Fruit fly (Drosophila melanogaster) whole organism, embryonic: ENCODE data around the gene Lcp65Ae.
A peak's percentile ranks its signal among the peaks of the same experiment; 100 is the strongest.

Source experiments
- ATbp ChIP-seq: fragments of 200-800 bp; sonication (Bioruptor generic); optimal IDR thresholded peaks from 2 replicates; lab custom pipeline; 2017; ENCODE audit warnings: missing biosample characterization, mild to moderate bottlenecking, missing genetic modification characterization, missing genetic modification reagents
- Atf3 ChIP-seq: fragments of 200-800 bp; sonication (Bioruptor generic); optimal IDR thresholded peaks from 3 replicates; lab custom pipeline; 2016; ENCODE audit warnings: missing biosample characterization, missing genetic modification characterization
- Atf6 ChIP-seq: fragments of 200-800 bp; sonication (Bioruptor generic); IDR thresholded peaks from 2 replicates; pipeline ENCODE4 v1.3.6; 2022; ENCODE audit warnings: missing biosample characterization, missing genetic modification characterization
- CG10321 ChIP-seq: fragments of 200-800 bp; sonication (Bioruptor generic); IDR thresholded peaks from 2 replicates; pipeline ENCODE4 v1.3.6; 2022; ENCODE audit warnings: missing biosample characterization, missing genetic modification characterization
- CG10366 ChIP-seq: fragments of 200-800 bp; sonication (Bioruptor generic); IDR thresholded peaks from 2 replicates; pipeline ENCODE4 v1.3.6; 2022; ENCODE audit warnings: missing biosample characterization, missing genetic modification characterization
- CG11247 ChIP-seq: fragments of 200-800 bp; sonication (Bioruptor generic); IDR thresholded peaks from 2 replicates; pipeline ENCODE4 v1.3.6; 2022; ENCODE audit warnings: missing biosample characterization, missing genetic modification characterization
- CG11723 ChIP-seq: fragments of 200-800 bp; sonication (Bioruptor generic); optimal IDR thresholded peaks from 2 replicates; lab custom pipeline; 2017; ENCODE audit warnings: missing biosample characterization, mild to moderate bottlenecking, missing genetic modification characterization
- CG14667 ChIP-seq: fragments of 200-800 bp; sonication (Bioruptor generic); IDR thresholded peaks from 2 replicates; pipeline ENCODE4 v1.3.6; 2022; ENCODE audit warnings: missing biosample characterization, missing genetic modification characterization
- CG14965 ChIP-seq: fragments of 200-800 bp; sonication (Bioruptor generic); optimal IDR thresholded peaks from 2 replicates; lab custom pipeline; 2016; ENCODE audit warnings: missing biosample characterization, missing genetic modification characterization, borderline replicate concordance
- CG15269 ChIP-seq: fragments of 200-800 bp; sonication (Bioruptor generic); optimal IDR thresholded peaks from 2 replicates; lab custom pipeline; 2018; ENCODE audit warnings: missing biosample characterization, mild to moderate bottlenecking, missing genetic modification characterization, moderate library complexity
- CG15479 ChIP-seq: fragments of 200-800 bp; sonication (Bioruptor generic); optimal IDR thresholded peaks from 3 replicates; lab custom pipeline; 2019; ENCODE audit warnings: missing biosample characterization, mild to moderate bottlenecking, missing genetic modification characterization, moderate library complexity
- CG18262 ChIP-seq: fragments of 200-800 bp; optimal IDR thresholded peaks from 3 replicates; lab custom pipeline; 2019; ENCODE audit warnings: missing biosample characterization, mild to moderate bottlenecking, missing genetic modification characterization, moderate library complexity
- CG18476 ChIP-seq: fragments of 200-800 bp; sonication (Bioruptor generic); optimal IDR thresholded peaks from 2 replicates; lab custom pipeline; 2016; ENCODE audit warnings: missing biosample characterization, mild to moderate bottlenecking, missing genetic modification characterization
- CG30431 ChIP-seq: fragments of 200-800 bp; sonication (Bioruptor generic); optimal IDR thresholded peaks from 2 replicates; lab custom pipeline; 2017; ENCODE audit warnings: missing biosample characterization, missing genetic modification characterization
- CG34224 ChIP-seq: fragments of 200-800 bp; sonication (Bioruptor generic); IDR thresholded peaks from 3 replicates; pipeline ENCODE4 v1.3.6; 2022; ENCODE audit warnings: missing biosample characterization, missing genetic modification characterization; ENCODE audit not compliant: partially characterized antibody
- CG4360 ChIP-seq: fragments of 200-800 bp; sonication (Bioruptor generic); IDR thresholded peaks from 2 replicates; pipeline ENCODE4 v1.3.6; 2022; ENCODE audit warnings: missing biosample characterization, missing genetic modification characterization
- CG43689 ChIP-seq: fragments of 200-800 bp; sonication (Bioruptor generic); IDR thresholded peaks from 2 replicates; pipeline ENCODE4 v1.3.6; 2022; ENCODE audit warnings: missing biosample characterization, missing genetic modification characterization
- CG4707 ChIP-seq: fragments of 200-800 bp; sonication (Bioruptor generic); optimal IDR thresholded peaks from 2 replicates; lab custom pipeline; 2018; ENCODE audit warnings: missing biosample characterization, mild to moderate bottlenecking, missing genetic modification characterization, moderate library complexity
- CG5953 ChIP-seq: fragments of 200-800 bp; sonication (Bioruptor generic); IDR thresholded peaks from 2 replicates; pipeline ENCODE4 v1.3.6; 2022; ENCODE audit warnings: missing biosample characterization, missing genetic modification characterization
- CG8944 ChIP-seq: fragments of 200-800 bp; sonication (Bioruptor generic); optimal IDR thresholded peaks from 3 replicates; lab custom pipeline; 2016; ENCODE audit warnings: missing biosample characterization, missing genetic modification characterization
- CG9817 ChIP-seq: fragments of 200-800 bp; sonication (Bioruptor generic); optimal IDR thresholded peaks from 2 replicates; lab custom pipeline; 2018; ENCODE audit warnings: missing biosample characterization, mild to moderate bottlenecking, missing genetic modification characterization, moderate library complexity
- D19B ChIP-seq: fragments of 200-800 bp; sonication (Bioruptor generic); optimal IDR thresholded peaks from 2 replicates; lab custom pipeline; 2017; ENCODE audit warnings: missing biosample characterization, mild to moderate bottlenecking, missing genetic modification characterization
- Dad ChIP-seq: fragments of 200-800 bp; sonication (Bioruptor generic); optimal IDR thresholded peaks from 3 replicates; lab custom pipeline; 2016; ENCODE audit warnings: missing biosample characterization, missing genetic modification characterization
- Dp ChIP-seq: fragments of 200-800 bp; sonication (Bioruptor generic); optimal IDR thresholded peaks from 2 replicates; lab custom pipeline; 2018; ENCODE audit warnings: missing biosample characterization, mild to moderate bottlenecking, missing genetic modification characterization, moderate library complexity
- Drgx ChIP-seq: fragments of 200-800 bp; sonication (Bioruptor generic); IDR thresholded peaks from 2 replicates; pipeline ENCODE4 v1.3.6; 2022; ENCODE audit warnings: missing biosample characterization, missing genetic modification characterization
- ERR ChIP-seq: fragments of 200-800 bp; sonication (Bioruptor generic); optimal IDR thresholded peaks from 2 replicates; lab custom pipeline; 2016; ENCODE audit warnings: missing biosample characterization, missing genetic modification characterization
- Hey ChIP-seq: fragments of 200-800 bp; sonication (Bioruptor generic); optimal IDR thresholded peaks from 3 replicates; lab custom pipeline; 2018; ENCODE audit warnings: missing biosample characterization, mild to moderate bottlenecking, missing genetic modification characterization
- Hmx ChIP-seq: fragments of 200-800 bp; sonication (Bioruptor generic); optimal IDR thresholded peaks from 2 replicates; lab custom pipeline; 2016; ENCODE audit warnings: missing biosample characterization, missing genetic modification characterization
- Hsf ChIP-seq: fragments of 200-800 bp; sonication (Bioruptor generic); optimal IDR thresholded peaks from 3 replicates; lab custom pipeline; 2016; ENCODE audit warnings: missing biosample characterization, missing genetic modification characterization
- Mad ChIP-seq: fragments of 200-800 bp; sonication (Bioruptor generic); optimal IDR thresholded peaks from 2 replicates; lab custom pipeline; 2016; ENCODE audit warnings: missing biosample characterization, missing genetic modification characterization
- Meics ChIP-seq: fragments of 200-800 bp; sonication (Bioruptor generic); optimal IDR thresholded peaks from 2 replicates; lab custom pipeline; 2017; ENCODE audit warnings: missing biosample characterization, mild to moderate bottlenecking, missing genetic modification characterization
- TFAM ChIP-seq: fragments of 200-800 bp; sonication (Bioruptor generic); optimal IDR thresholded peaks from 2 replicates; lab custom pipeline; 2017; ENCODE audit warnings: missing biosample characterization, missing genetic modification characterization, inconsistent platforms
- ac ChIP-seq: fragments of 200-800 bp; sonication (Bioruptor generic); optimal IDR thresholded peaks from 3 replicates; lab custom pipeline; 2017; ENCODE audit warnings: missing biosample characterization, mild to moderate bottlenecking, missing genetic modification characterization
- bcd ChIP-seq: fragments of 200-800 bp; sonication (Bioruptor generic); optimal IDR thresholded peaks from 2 replicates; lab custom pipeline; 2017; ENCODE audit warnings: missing biosample characterization, mild to moderate bottlenecking, missing genetic modification characterization
- br ChIP-seq: fragments of >200 bp; optimal IDR thresholded peaks from 2 replicates; lab custom pipeline; 2017
- bsh ChIP-seq, 2 experiments: fragments of 200-800 bp; sonication (Bioruptor generic); optimal IDR thresholded peaks; 2 replicates each; lab custom pipeline; 2017 to 2018; ENCODE audit warnings: mild to moderate bottlenecking in 2 of 2, missing biosample characterization in 2 of 2, missing genetic modification characterization in 2 of 2, moderate library complexity in 1 of 2
- corto ChIP-seq: fragments of 200-800 bp; sonication (Bioruptor generic); optimal IDR thresholded peaks from 2 replicates; lab custom pipeline; 2016; ENCODE audit warnings: missing biosample characterization, mild to moderate bottlenecking, missing genetic modification characterization, moderate library complexity
- dmrt11E ChIP-seq: fragments of 200-800 bp; sonication (Bioruptor generic); optimal IDR thresholded peaks from 3 replicates; lab custom pipeline; 2018; ENCODE audit warnings: missing biosample characterization, mild to moderate bottlenecking, missing genetic modification characterization, moderate library complexity
- dysf ChIP-seq: fragments of 200-800 bp; sonication (Bioruptor generic); IDR thresholded peaks from 3 replicates; pipeline ENCODE4 v1.3.6; 2022; ENCODE audit warnings: missing biosample characterization, missing genetic modification characterization
- hkb ChIP-seq, 2 experiments: fragments of 200-800 bp in 1 of 2; fragments of >200 bp in 1 of 2; sonication (Bioruptor generic) in 1 of 2; IDR thresholded peaks in 1 of 2; optimal IDR thresholded peaks in 1 of 2; 2 replicates each; pipeline versions ENCODE4 v1.3.6 to Lab custom; 2017 to 2022; ENCODE audit warnings: missing biosample characterization in 1 of 2, missing genetic modification characterization in 1 of 2
- jing ChIP-seq: fragments of 200-800 bp; sonication (Bioruptor generic); optimal IDR thresholded peaks from 2 replicates; lab custom pipeline; 2018; ENCODE audit warnings: missing biosample characterization, mild to moderate bottlenecking, missing genetic modification characterization
- nerfin-1 ChIP-seq: fragments of 200-800 bp; sonication (Bioruptor generic); optimal IDR thresholded peaks from 3 replicates; lab custom pipeline; 2019; ENCODE audit warnings: missing biosample characterization, mild to moderate bottlenecking, missing genetic modification characterization, moderate library complexity
- org-1 ChIP-seq: fragments of 200-800 bp; sonication (Bioruptor generic); optimal IDR thresholded peaks from 2 replicates; lab custom pipeline; 2017; ENCODE audit warnings: missing biosample characterization, missing genetic modification characterization
- pfk ChIP-seq: fragments of 200-800 bp; sonication (Bioruptor generic); optimal IDR thresholded peaks from 2 replicates; lab custom pipeline; 2018; ENCODE audit warnings: missing biosample characterization, mild to moderate bottlenecking, missing genetic modification characterization, moderate library complexity
- ro ChIP-seq: fragments of 200-800 bp; sonication (Bioruptor generic); IDR thresholded peaks from 2 replicates; pipeline ENCODE4 v1.3.6; 2022; ENCODE audit warnings: missing biosample characterization, missing genetic modification characterization
- sc ChIP-seq, 3 experiments: fragments of >200 bp in 2 of 3; fragments of 200-800 bp in 1 of 3; sonication (Bioruptor generic) in 1 of 3; optimal IDR thresholded peaks; 2 replicates in 2 of 3; 3 replicates in 1 of 3; lab custom pipeline; 2017; ENCODE audit warnings: mild to moderate bottlenecking in 1 of 3, missing biosample characterization in 1 of 3, missing genetic modification characterization in 1 of 3, missing genetic modification reagents in 1 of 3
- sim ChIP-seq: fragments of 200-800 bp; sonication (Bioruptor generic); IDR thresholded peaks from 2 replicates; pipeline ENCODE4 v1.3.6; 2022; ENCODE audit warnings: missing biosample characterization, missing genetic modification characterization
- sisA ChIP-seq: fragments of 200-800 bp; sonication (Bioruptor generic); IDR thresholded peaks from 2 replicates; pipeline ENCODE4 v1.3.6; 2022; ENCODE audit warnings: missing biosample characterization, missing genetic modification characterization
- tin ChIP-seq: fragments of 200-800 bp; sonication (Bioruptor generic); optimal IDR thresholded peaks from 3 replicates; lab custom pipeline; 2016; ENCODE audit warnings: missing biosample characterization, missing genetic modification characterization
- tx ChIP-seq: fragments of 200-800 bp; sonication (Bioruptor generic); optimal IDR thresholded peaks from 2 replicates; lab custom pipeline; 2016; ENCODE audit warnings: missing biosample characterization, missing genetic modification characterization
- zen2 ChIP-seq: fragments of 200-800 bp; sonication (Bioruptor generic); IDR thresholded peaks from 3 replicates; pipeline ENCODE4 v1.3.6; 2022; ENCODE audit warnings: missing biosample characterization, missing genetic modification characterization; ENCODE audit not compliant: partially characterized antibody

Gene Lcp65Ae

DNA sequence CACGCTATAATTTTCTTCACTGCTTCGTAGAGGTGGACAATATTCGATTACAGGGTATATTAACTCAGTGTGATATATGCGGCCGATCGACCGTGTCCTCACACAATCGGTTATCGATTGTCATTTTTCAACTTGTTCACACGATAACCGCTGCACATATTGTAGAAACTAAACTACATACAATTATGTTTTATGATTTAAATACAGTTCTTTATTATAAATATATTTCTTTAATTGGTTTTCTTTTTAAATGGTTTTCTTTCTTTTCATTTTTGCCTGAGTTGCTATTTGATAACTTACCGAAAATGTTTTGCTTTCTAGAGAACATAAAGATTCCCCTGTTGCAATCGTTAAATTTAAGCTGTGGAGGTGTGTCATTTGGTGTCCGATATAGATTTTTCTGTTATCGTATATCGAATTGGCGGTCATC is 35.9 kb upstream of the Lcp65Ae start, which contains the start of the genes fmt and CG7376 (continued):
- TF ChIP-seq sc (optimal IDR thresholded peaks at IDR 0.05; lab: Kevin White, UChicago): no peak
- no peak for TF ChIP-seq sc (GFP tag; optimal IDR thresholded peaks at IDR 0.05; lab: Kevin White, UChicago)
- no peak for TF ChIP-seq CG4360 (GFP tag; lab: Robert Waterston, UW)
- no peak for TF ChIP-seq bsh (GFP tag; optimal IDR thresholded peaks at IDR 0.05; lab: Kevin White, UChicago)
- peak; percentile 33 for TF ChIP-seq dmrt11E (tag; lab: Kevin White, UChicago)
- no peak for TF ChIP-seq CG11723
- no peak for TF ChIP-seq Atf3
- TF ChIP-seq jing (GFP tag; lab: Kevin White, UChicago): no peak
- no peak for TF ChIP-seq D19B (GFP tag; lab: Kevin White, UChicago)
- no peak for TF ChIP-seq br (lab: Kevin White, UChicago)
- no peak for TF ChIP-seq CG14667
- peak; percentile 28 for TF ChIP-seq nerfin-1 (tag; lab: Kevin White, UChicago)
- TF ChIP-seq ERR (GFP tag; lab: Kevin White, UChicago): no peak
- peak; percentile 20 for TF ChIP-seq Hsf (GFP tag; lab: Kevin White, UChicago)
- no peak for TF ChIP-seq CG4707 (GFP tag; lab: Kevin White, UChicago)
- TF ChIP-seq ac (GFP tag; lab: Kevin White, UChicago): no peak
- no peak for TF ChIP-seq tin (GFP tag; lab: Kevin White, UChicago)
- no peak for TF ChIP-seq Mad
- TF ChIP-seq org-1 (GFP tag; lab: Kevin White, UChicago): no peak
- no peak for TF ChIP-seq bcd (GFP tag; lab: Kevin White, UChicago)
- peak; percentile 64 for TF ChIP-seq Dp
- TF ChIP-seq corto (GFP tag; lab: Kevin White, UChicago): no peak
- no peak for TF ChIP-seq CG14965 (GFP tag; lab: Kevin White, UChicago)
- no peak for TF ChIP-seq Meics (GFP tag; lab: Kevin White, UChicago)
- no peak for TF ChIP-seq sisA (GFP tag; lab: Robert Waterston, UW)
- TF ChIP-seq CG10321: no peak
- no peak for TF ChIP-seq TFAM (GFP tag; lab: Kevin White, UChicago)
- no peak for TF ChIP-seq pfk (GFP tag; lab: Kevin White, UChicago)
- no peak for TF ChIP-seq Atf6 (GFP tag; lab: Robert Waterston, UW)
- no peak for TF ChIP-seq CG18476 (GFP tag; lab: Kevin White, UChicago)
- TF ChIP-seq hkb (optimal IDR thresholded peaks at IDR 0.05; lab: Kevin White, UChicago): peak; percentile 37
- TF ChIP-seq hkb (GFP tag; IDR thresholded peaks at IDR 0.05; lab: Robert Waterston, UW): no peak
- TF ChIP-seq CG11247 (GFP tag; lab: Robert Waterston, UW): no peak
- TF ChIP-seq CG8944 (GFP tag; lab: Kevin White, UChicago): no peak
- TF ChIP-seq CG43689: no peak
- no peak for TF ChIP-seq Hey (tag; lab: Kevin White, UChicago)
- no peak for TF ChIP-seq ro (GFP tag; lab: Robert Waterston, UW)
- TF ChIP-seq Drgx (GFP tag; lab: Robert Waterston, UW): no peak
- TF ChIP-seq zen2 (GFP tag; lab: Robert Waterston, UW): peak; percentile 54; the same call in 1 of the 3 replicates
- TF ChIP-seq Hmx: no peak
- no peak for TF ChIP-seq CG10366 (GFP tag; lab: Robert Waterston, UW)
- peak; percentile 69; the same call in 2 of the 3 replicates for TF ChIP-seq CG34224
- no peak for TF ChIP-seq CG9817 (tag; lab: Kevin White, UChicago)
- TF ChIP-seq CG30431 (GFP tag; lab: Kevin White, UChicago): no peak
- TF ChIP-seq CG15479: peak; percentile 36
- no peak for TF ChIP-seq ATbp (GFP tag; lab: Kevin White, UChicago)
- no peak for TF ChIP-seq CG18262 (tag; lab: Kevin White, UChicago)
- TF ChIP-seq CG5953 (GFP tag; lab: Robert Waterston, UW): no peak
- no peak for TF ChIP-seq CG15269 (tag; lab: Kevin White, UChicago)
- no peak for TF ChIP-seq tx (GFP tag; lab: Kevin White, UChicago)
- TF ChIP-seq sim (GFP tag; lab: Robert Waterston, UW): no peak
- no peak for TF ChIP-seq Dad (GFP tag; lab: Kevin White, UChicago)
- no peak for TF ChIP-seq dysf
